Fruit fly (Drosophila melanogaster): ENCODE measurements around the gene nSyb.
A peak's percentile ranks its signal among the peaks of the same experiment; 100 is the strongest.

nSyb gene

dm6 chr3L:1676222-1676621, 38.7 kb upstream of the nSyb start:
- no peak for TF ChIP-seq CG2712 (tag; optimal IDR thresholded peaks at IDR 0.05)
- TF ChIP-seq abd-A (tag; optimal IDR thresholded peaks at IDR 0.05), result peak; percentile 79
- peak; percentile 50 for TF ChIP-seq sd (tag; optimal IDR thresholded peaks at IDR 0.05)
- TF ChIP-seq CG12769 (tag; optimal IDR thresholded peaks at IDR 0.05), result peak; percentile 10
- no peak for TF ChIP-seq Drgx (GFP tag; IDR thresholded peaks at IDR 0.05)
- no peak for TF ChIP-seq NC2α (GFP tag; optimal IDR thresholded peaks at IDR 0.05)
- TF ChIP-seq CG5953 (GFP tag; IDR thresholded peaks at IDR 0.05), result no peak
- TF ChIP-seq CG9609 (GFP tag; optimal IDR thresholded peaks at IDR 0.05), result no peak
- TF ChIP-seq tup (GFP tag; optimal IDR thresholded peaks at IDR 0.05), result no peak
- TF ChIP-seq grn (GFP tag; optimal IDR thresholded peaks at IDR 0.05), result peak; percentile 46
- no peak for TF ChIP-seq pnt (GFP tag; optimal IDR thresholded peaks at IDR 0.05)
- no peak for TF ChIP-seq CG3065 (GFP tag; optimal IDR thresholded peaks at IDR 0.05)
- TF ChIP-seq Hmx (GFP tag; optimal IDR thresholded peaks at IDR 0.05), result no peak
- no peak for TF ChIP-seq Adf1 (GFP tag; IDR thresholded peaks at IDR 0.05)
- TF ChIP-seq Opbp (GFP tag; IDR thresholded peaks at IDR 0.05; ENCODE audit: partially characterized antibody), result no peak
- no peak for TF ChIP-seq CG6683 (GFP tag; optimal IDR thresholded peaks at IDR 0.05)
- TF ChIP-seq kni (GFP tag; optimal IDR thresholded peaks at IDR 0.05), result peak; percentile 67
- no peak for TF ChIP-seq NK7.1 (GFP tag; optimal IDR thresholded peaks at IDR 0.05)
- no peak for TF ChIP-seq CG13894 (tag; optimal IDR thresholded peaks at IDR 0.05)
- no peak for TF ChIP-seq CG6654 (GFP tag; optimal IDR thresholded peaks at IDR 0.05)
- no peak for TF ChIP-seq Doc2 (GFP tag; IDR thresholded peaks at IDR 0.05)
- TF ChIP-seq Sin3A (optimal IDR thresholded peaks at IDR 0.05), result no peak
- TF ChIP-seq Stat92E (GFP tag; optimal IDR thresholded peaks at IDR 0.05), result peak in 1 of 3 experiments; percentile 36
- no peak for TF ChIP-seq kah (GFP tag; optimal IDR thresholded peaks at IDR 0.05)
- no peak for TF ChIP-seq CG11696 (GFP tag; IDR thresholded peaks at IDR 0.05)
- TF ChIP-seq ash1 (GFP tag; optimal IDR thresholded peaks at IDR 0.05), result no peak
- no peak for TF ChIP-seq Ptx1 (GFP tag; IDR thresholded peaks at IDR 0.05)
- no peak for TF ChIP-seq cwo (GFP tag; optimal IDR thresholded peaks at IDR 0.05)
- no peak for TF ChIP-seq CG16779 (GFP tag; IDR thresholded peaks at IDR 0.05)
- TF ChIP-seq btn (GFP tag; optimal IDR thresholded peaks at IDR 0.05), result no peak
- no peak for TF ChIP-seq CG6813 (GFP tag; optimal IDR thresholded peaks at IDR 0.05)
- no peak for TF ChIP-seq nmo (GFP tag; optimal IDR thresholded peaks at IDR 0.05)
- no peak for TF ChIP-seq seq (GFP tag; IDR thresholded peaks at IDR 0.05)
- TF ChIP-seq CG17829 (tag; optimal IDR thresholded peaks at IDR 0.05), result no peak
- TF ChIP-seq wek (GFP tag; optimal IDR thresholded peaks at IDR 0.05), result no peak

- no peak for TF ChIP-seq jing (GFP tag; optimal IDR thresholded peaks at IDR 0.05)
- peak; percentile 65 for TF ChIP-seq sd (tag; optimal IDR thresholded peaks at IDR 0.05)
- TF ChIP-seq vvl (GFP tag; IDR thresholded peaks at IDR 0.05), result peak; percentile 76
- peak; percentile 78 for TF ChIP-seq abd-A (tag; optimal IDR thresholded peaks at IDR 0.05)
- peak; percentile 53 for TF ChIP-seq CG12769 (tag; optimal IDR thresholded peaks at IDR 0.05)
- no peak for TF ChIP-seq ttk (GFP tag; IDR thresholded peaks at IDR 0.05)
- peak; percentile 67 for TF ChIP-seq onecut (GFP tag; IDR thresholded peaks at IDR 0.05)
- TF ChIP-seq grn (GFP tag; optimal IDR thresholded peaks at IDR 0.05), result peak; percentile 74
- no peak for TF ChIP-seq croc (GFP tag; conservative IDR thresholded peaks at IDR 0.05)
- TF ChIP-seq oc (tag; optimal IDR thresholded peaks at IDR 0.05), result peak; percentile 37
These were observed 37.7 kb upstream of the nSyb start for dm6 chr3L:1675242-1675641.
